Worm (Caenorhabditis elegans) whole organism, mixed stage, embryonic: ENCODE results near the gene fbxa-94.

ENCODE experiments used
- blmp-1 ChIP-seq: fragments of 150-350 bp; optimal IDR thresholded peaks from 2 replicates; lab custom pipeline; 2014; ENCODE audit warnings: missing biosample characterization, missing genetic modification characterization
- ceh-39 ChIP-seq: fragments of 150-350 bp; optimal IDR thresholded peaks from 2 replicates; lab custom pipeline; 2014; ENCODE audit warnings: missing biosample characterization, missing genetic modification characterization
- ceh-43 ChIP-seq: fragments of 200-800 bp; sonication (Bioruptor generic); optimal IDR thresholded peaks from 2 replicates; lab custom pipeline; 2018; ENCODE audit warnings: mild to moderate bottlenecking, missing genetic modification characterization, moderate library complexity, missing compliant biosample characterization
- ces-1 ChIP-seq: fragments of 150-350 bp; optimal IDR thresholded peaks from 2 replicates; lab custom pipeline; 2014; ENCODE audit warnings: missing biosample characterization, missing genetic modification reagents, missing genetic modification characterization
- cnd-1 ChIP-seq: fragments of 200-800 bp; sonication (Bioruptor generic); optimal IDR thresholded peaks from 2 replicates; lab custom pipeline; 2018; ENCODE audit warnings: mild to moderate bottlenecking, missing genetic modification characterization, missing compliant biosample characterization
- drap-1 ChIP-seq: fragments of 200-800 bp; sonication (Bioruptor generic); optimal IDR thresholded peaks from 3 replicates; lab custom pipeline; 2018; ENCODE audit warnings: mild to moderate bottlenecking, missing genetic modification characterization, missing compliant biosample characterization
- elt-1 ChIP-seq: sonication (generic microtip); optimal IDR thresholded peaks from 2 replicates; lab custom pipeline; 2017; ENCODE audit warnings: missing genetic modification characterization, mild to moderate bottlenecking, missing compliant biosample characterization, antibody characterized with exemption, moderate library complexity, borderline replicate concordance; ENCODE audit not compliant: insufficient read depth
- elt-3 ChIP-seq: fragments of 150-350 bp; optimal IDR thresholded peaks from 2 replicates; lab custom pipeline; 2014; ENCODE audit warnings: missing biosample characterization, missing genetic modification characterization
- flh-1 ChIP-seq: fragments of 200-800 bp; sonication (Bioruptor generic); optimal IDR thresholded peaks from 2 replicates; lab custom pipeline; 2018; ENCODE audit warnings: mild to moderate bottlenecking, missing genetic modification characterization, moderate library complexity, missing compliant biosample characterization
- hlh-1 ChIP-seq: fragments of 150-350 bp; optimal IDR thresholded peaks from 2 replicates; lab custom pipeline; 2014; ENCODE audit warnings: missing biosample characterization, missing genetic modification reagents, missing genetic modification characterization
- lin-13 ChIP-seq: fragments of 150-350 bp; optimal IDR thresholded peaks from 2 replicates; lab custom pipeline; 2014; ENCODE audit warnings: missing biosample characterization, missing genetic modification characterization
- lin-32 ChIP-seq: fragments of 200-800 bp; sonication (Bioruptor generic); optimal IDR thresholded peaks from 2 replicates; lab custom pipeline; 2018; ENCODE audit warnings: mild to moderate bottlenecking, missing genetic modification characterization, missing compliant biosample characterization
- lsy-2 ChIP-seq: fragments of 150-350 bp; optimal IDR thresholded peaks from 2 replicates; lab custom pipeline; 2014; ENCODE audit warnings: missing biosample characterization, missing genetic modification characterization
- mab-5 ChIP-seq: fragments of 150-350 bp; optimal IDR thresholded peaks from 2 replicates; lab custom pipeline; 2014; ENCODE audit warnings: missing biosample characterization, missing genetic modification characterization
- mep-1 ChIP-seq: fragments of 150-350 bp; optimal IDR thresholded peaks from 2 replicates; lab custom pipeline; 2017; ENCODE audit warnings: missing biosample characterization, missing genetic modification reagents, missing genetic modification characterization, inconsistent platforms
- mls-2 ChIP-seq: sonication (generic microtip); optimal IDR thresholded peaks from 2 replicates; lab custom pipeline; 2016; ENCODE audit warnings: mild to moderate bottlenecking, missing genetic modification characterization, moderate library complexity, missing compliant biosample characterization
- nhr-12 ChIP-seq: fragments of 150-350 bp; optimal IDR thresholded peaks from 2 replicates; lab custom pipeline; 2014; ENCODE audit warnings: missing biosample characterization, missing genetic modification characterization
- nhr-2 ChIP-seq: fragments of 150-350 bp; optimal IDR thresholded peaks from 2 replicates; lab custom pipeline; 2014; ENCODE audit warnings: missing biosample characterization, missing genetic modification characterization
- nhr-237 ChIP-seq: fragments of 150-350 bp; optimal IDR thresholded peaks from 2 replicates; lab custom pipeline; 2014; ENCODE audit warnings: missing biosample characterization, missing genetic modification characterization
- nhr-28 ChIP-seq: fragments of 150-350 bp; optimal IDR thresholded peaks from 2 replicates; lab custom pipeline; 2014; ENCODE audit warnings: missing biosample characterization, missing genetic modification characterization
- nhr-76 ChIP-seq: sonication (generic microtip); optimal IDR thresholded peaks from 2 replicates; lab custom pipeline; 2017; ENCODE audit warnings: missing biosample characterization, missing genetic modification characterization
- pha-4 ChIP-seq: fragments of 150-350 bp; optimal IDR thresholded peaks from 2 replicates; lab custom pipeline; 2018; ENCODE audit warnings: missing biosample characterization, missing genetic modification reagents, missing genetic modification characterization
- sem-2 ChIP-seq: fragments of 200-800 bp; sonication (Bioruptor generic); optimal IDR thresholded peaks from 2 replicates; lab custom pipeline; 2018; ENCODE audit warnings: mild to moderate bottlenecking, missing genetic modification characterization, missing compliant biosample characterization
- tbx-8 ChIP-seq: fragments of 200-800 bp; sonication (Bioruptor generic); optimal IDR thresholded peaks from 2 replicates; lab custom pipeline; 2018; ENCODE audit warnings: mild to moderate bottlenecking, missing genetic modification characterization, moderate library complexity, missing compliant biosample characterization
- unc-120 ChIP-seq: sonication (generic microtip); optimal IDR thresholded peaks from 2 replicates; lab custom pipeline; 2017; ENCODE audit warnings: missing genetic modification characterization, missing compliant biosample characterization; ENCODE audit not compliant: poor library complexity, severe bottlenecking
- unc-39 ChIP-seq: fragments of 150-350 bp; optimal IDR thresholded peaks from 2 replicates; lab custom pipeline; 2014; ENCODE audit warnings: missing biosample characterization, missing genetic modification characterization
- zip-8 ChIP-seq: fragments of 150-350 bp; optimal IDR thresholded peaks from 2 replicates; lab custom pipeline; 2014; ENCODE audit warnings: missing biosample characterization, missing genetic modification characterization
- ztf-11 ChIP-seq: fragments of 150-350 bp; optimal IDR thresholded peaks from 2 replicates; lab custom pipeline; 2014; ENCODE audit warnings: missing biosample characterization, missing genetic modification characterization

fbxa-94 gene

DNA sequence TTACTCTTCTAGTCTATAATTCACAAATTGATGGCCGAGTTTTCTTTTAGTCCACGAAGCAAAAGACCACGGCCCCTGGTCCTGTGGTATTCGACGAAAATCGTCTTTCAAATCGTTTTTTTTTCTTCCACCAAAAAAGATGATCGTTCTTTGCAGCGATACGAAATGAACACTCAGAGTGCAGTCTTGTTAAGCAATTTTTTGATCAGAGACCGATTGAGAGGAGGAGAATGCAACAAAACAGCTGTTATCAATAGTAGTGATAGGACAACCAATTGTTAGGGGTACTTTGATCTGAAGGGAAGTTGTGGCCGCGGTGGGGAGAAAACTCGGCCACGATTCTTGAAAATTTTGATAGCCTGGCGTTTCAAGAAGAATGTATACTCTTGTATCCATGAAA is 8.7 kb upstream of the fbxa-94 start:
- peak; percentile 54 for TF ChIP-seq hlh-1 (tag; lab: Kevin White, UChicago)
- TF ChIP-seq lin-32: no peak

DNA sequence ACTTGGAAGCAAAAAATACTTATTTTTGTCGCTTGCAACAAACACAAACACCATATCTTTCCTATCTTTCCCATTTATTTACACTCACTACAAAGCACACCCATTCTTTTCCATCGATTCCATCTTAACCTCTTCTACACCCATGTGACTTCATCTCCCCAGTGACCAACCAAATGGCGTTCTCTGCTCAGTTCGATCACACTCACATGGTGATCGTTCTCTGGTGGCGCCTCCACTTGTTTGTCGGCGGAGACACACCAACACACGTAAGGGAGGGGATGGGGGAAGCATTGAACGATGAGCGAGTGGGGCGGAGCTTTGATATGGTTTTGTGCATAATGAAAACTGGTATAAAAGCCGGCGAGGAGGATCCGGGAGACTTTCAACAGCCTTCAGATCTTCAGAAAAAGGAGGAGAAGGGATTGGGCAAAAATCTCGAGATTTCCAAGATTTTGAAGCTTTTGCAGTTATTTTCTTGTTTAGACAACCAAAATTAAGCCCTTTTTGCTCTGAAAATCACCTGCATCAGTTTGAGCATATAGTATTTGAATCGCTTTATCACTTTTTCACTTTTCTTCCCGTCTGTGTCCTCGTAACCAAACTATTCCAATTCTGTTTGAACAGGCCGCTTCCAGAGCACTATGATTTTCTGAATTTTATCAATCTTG is 6.1 kb upstream of the fbxa-94 start:
- TF ChIP-seq mab-5: no peak
- no peak for TF ChIP-seq unc-120
- no peak for TF ChIP-seq ces-1
- peak; percentile 12 for TF ChIP-seq hlh-1 (tag; lab: Kevin White, UChicago)

DNA sequence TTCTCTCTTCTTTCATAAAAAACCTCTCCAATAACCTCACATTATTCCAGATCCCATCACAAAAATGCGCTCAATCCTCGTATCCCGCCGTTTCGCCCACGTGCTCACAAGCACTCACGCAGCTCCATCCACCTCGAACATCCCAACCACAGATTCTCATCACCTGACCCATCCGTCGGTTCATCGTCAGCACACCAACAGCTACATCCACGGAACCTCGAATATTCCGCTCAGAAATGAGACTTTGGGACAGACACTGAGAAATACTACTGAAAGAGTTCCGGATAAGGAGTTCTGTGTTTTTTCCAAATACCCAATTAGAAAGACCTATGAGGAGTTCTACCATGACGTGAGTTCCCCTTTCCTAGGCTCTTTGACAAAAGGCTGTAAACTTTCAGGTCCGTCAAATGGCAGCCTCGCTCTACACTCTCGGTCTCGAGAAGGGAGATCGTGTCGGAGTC is 5.3 kb upstream of the fbxa-94 start, which contains the start of gene acs-2:
TSS of gene acs-2 (plus strand) at position 51 of the 461 bp plus-strand sequence.
- TF ChIP-seq nhr-237 (no peak), mls-2 (no peak)

DNA sequence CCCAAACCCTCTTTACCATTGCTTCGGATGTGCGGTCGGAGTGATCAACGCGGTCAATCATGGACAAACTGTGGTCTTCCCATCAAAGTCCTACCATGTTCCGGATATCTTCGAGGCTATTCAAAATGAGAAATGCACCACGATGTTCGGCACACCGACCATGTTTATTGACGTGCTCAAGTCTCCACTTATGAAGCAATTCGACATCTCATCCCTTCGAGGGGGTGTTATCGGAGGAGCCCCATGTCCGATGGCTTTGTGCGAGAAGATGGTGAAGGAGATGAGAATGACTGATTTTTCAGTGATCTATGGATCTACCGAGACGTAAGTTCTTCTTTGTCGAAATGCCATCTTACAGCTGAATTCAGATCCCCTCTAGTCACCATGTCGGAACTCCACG is 4.3 kb upstream of the fbxa-94 start:
- TF ChIP-seq ces-1 (no peak), ceh-39 (tag; lab: Kevin White, UChicago) (no peak), flh-1 (no peak), cnd-1 (tag; lab: Kevin White, UChicago) (no peak), sem-2 (GFP tag; lab: Kevin White, UChicago) (no peak), ztf-11 (no peak), hlh-1 (tag; lab: Kevin White, UChicago) (no peak), mep-1 (tag; lab: Kevin White, UChicago) (no peak)
- TF ChIP-seq, all 35 proteins: peak for 0

DNA sequence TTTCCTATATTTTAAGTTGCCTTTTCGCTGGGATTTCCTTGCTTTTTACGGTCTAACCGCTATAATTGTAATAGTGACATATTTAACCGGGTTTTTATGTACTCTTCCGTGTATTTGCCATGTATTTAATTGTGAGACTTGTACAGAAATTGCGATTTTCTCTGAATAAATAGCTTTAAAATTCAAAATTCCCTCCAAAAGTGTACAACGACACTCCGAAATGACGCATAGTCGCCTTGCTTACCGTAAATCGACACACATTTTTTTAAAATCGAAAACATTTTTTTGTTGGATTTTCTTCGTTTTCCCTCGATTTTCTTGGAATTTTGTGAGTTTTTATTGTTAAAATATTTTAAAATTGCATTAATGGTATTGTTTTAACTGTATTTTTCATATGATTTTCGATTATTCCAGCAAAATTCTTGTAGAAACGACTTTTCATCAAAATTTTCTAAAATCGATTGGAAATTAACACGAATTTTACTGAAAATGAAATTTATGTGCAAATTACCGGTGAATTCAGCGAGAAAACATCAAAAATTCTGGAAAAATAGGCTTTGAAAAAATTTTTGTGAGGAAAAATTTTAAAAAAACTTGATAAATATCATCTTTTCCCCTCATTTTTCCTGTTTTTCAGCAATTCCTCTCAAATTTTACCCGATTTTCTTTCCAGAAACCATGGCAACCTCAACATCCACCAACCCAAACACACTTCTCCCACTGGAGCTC is 2.8 kb upstream of the fbxa-94 start, which contains the start of gene lsm-5:
TSS of gene lsm-5 (plus strand) at position 679 of the 729 bp plus-strand sequence.
- TF ChIP-seq mep-1 (tag; lab: Kevin White, UChicago) (peak; percentile 34), ceh-43 (GFP tag; lab: Kevin White, UChicago) (no peak), elt-1 (tag; lab: Kevin White, UChicago) (no peak)
- TF ChIP-seq, all 35 proteins: peak for 1

DNA sequence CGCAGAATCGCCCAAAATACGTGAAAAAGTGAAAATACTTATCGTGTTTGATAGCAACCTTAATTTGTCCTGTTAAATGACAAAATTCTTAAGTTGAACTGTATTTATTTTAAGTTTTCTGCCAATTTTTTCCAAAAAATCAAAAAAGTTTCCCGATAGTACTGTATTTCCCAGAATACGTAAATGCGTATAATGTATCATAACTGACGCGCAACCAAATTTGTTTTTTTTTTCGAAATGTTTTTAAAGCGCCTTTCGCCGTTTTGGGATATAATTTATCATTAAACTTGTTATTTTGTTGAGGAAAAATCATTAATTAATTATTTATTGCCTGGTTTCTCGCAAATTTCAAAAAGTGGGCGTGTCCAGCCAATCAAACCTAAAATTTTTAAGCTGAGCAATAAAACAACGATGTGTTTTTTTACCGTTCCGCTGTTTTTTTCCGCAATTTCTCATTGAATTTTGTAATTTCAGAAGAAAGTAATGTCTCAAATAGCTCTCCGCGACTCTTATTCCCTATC is 1.6 kb upstream of the fbxa-94 start, which contains the start of gene fbxa-95:
TSS of gene fbxa-95 (plus strand) at position 471 of the 521 bp plus-strand sequence.
- no peak for TF ChIP-seq elt-3 (tag; lab: Kevin White, UChicago)
- TF ChIP-seq cnd-1 (tag; lab: Kevin White, UChicago): no peak
- TF ChIP-seq drap-1 (GFP tag; lab: Kevin White, UChicago): no peak
- no peak for TF ChIP-seq zip-8 (tag; lab: Kevin White, UChicago)
- no peak for TF ChIP-seq lin-13 (tag; lab: Kevin White, UChicago)
- TF ChIP-seq mab-5: no peak
- no peak for TF ChIP-seq nhr-28 (tag; lab: Kevin White, UChicago)
- no peak for TF ChIP-seq nhr-76
- no peak for TF ChIP-seq pha-4
- TF ChIP-seq flh-1: no peak
- no peak for TF ChIP-seq unc-120
- TF ChIP-seq elt-1 (tag; lab: Kevin White, UChicago): no peak
- TF ChIP-seq mep-1 (tag; lab: Kevin White, UChicago): no peak
- TF ChIP-seq tbx-8 (GFP tag; lab: Kevin White, UChicago): no peak
- TF ChIP-seq nhr-12: no peak

DNA sequence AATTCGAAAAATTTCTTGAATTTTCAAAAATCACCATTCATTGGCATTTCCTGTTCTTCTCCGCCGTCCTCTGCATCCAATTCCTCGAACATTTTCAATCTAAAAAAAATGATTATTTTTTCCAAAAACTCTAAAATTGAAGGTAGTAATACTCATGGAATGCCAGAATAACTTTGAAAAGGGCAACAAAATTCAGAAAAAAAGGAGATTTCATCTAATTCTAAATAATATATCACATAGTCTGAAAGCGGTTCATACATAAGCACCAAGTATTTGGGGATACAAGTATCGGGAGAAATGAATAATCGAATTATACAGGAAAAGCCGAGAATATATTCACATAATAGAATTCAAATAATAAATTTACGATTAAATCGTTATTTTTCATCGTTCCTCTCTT is 2.6 kb downstream of the fbxa-94 start, which contains the start of gene mdt-28:
TSS of gene mdt-28 (minus strand) at position 101 of the 400 bp plus-strand sequence.
- TF ChIP-seq pha-4: no peak
- no peak for TF ChIP-seq ceh-39 (tag; lab: Kevin White, UChicago)
- TF ChIP-seq ces-1: no peak
- no peak for TF ChIP-seq nhr-76
- TF ChIP-seq ceh-43 (GFP tag; lab: Kevin White, UChicago): no peak
- no peak for TF ChIP-seq nhr-28 (tag; lab: Kevin White, UChicago)
- TF ChIP-seq blmp-1: no peak
- TF ChIP-seq cnd-1 (tag; lab: Kevin White, UChicago): no peak
- no peak for TF ChIP-seq mls-2
- TF ChIP-seq hlh-1 (tag; lab: Kevin White, UChicago): no peak
- no peak for TF ChIP-seq sem-2 (GFP tag; lab: Kevin White, UChicago)
- TF ChIP-seq mab-5: no peak
- TF ChIP-seq unc-39: no peak
- no peak for TF ChIP-seq zip-8 (tag; lab: Kevin White, UChicago)
- TF ChIP-seq lsy-2 (tag; lab: Kevin White, UChicago): no peak
- no peak for TF ChIP-seq nhr-2 (tag; lab: Kevin White, UChicago)
- no peak for TF ChIP-seq nhr-237
